Worm (Caenorhabditis elegans) whole organism, mixed stage, embryonic: ENCODE results near the gene F35C8.8.
A peak's percentile ranks its signal among the peaks of the same experiment; 100 is the strongest.

Experiments used
- M03D4.4 ChIP-seq: sonication (generic microtip); optimal IDR thresholded peaks from 2 replicates; lab custom pipeline; 2017; ENCODE audit warnings: mild to moderate bottlenecking, missing genetic modification characterization, missing compliant biosample characterization
- bed-3 ChIP-seq: fragments of 200-800 bp; sonication (Bioruptor generic); optimal IDR thresholded peaks from 3 replicates; lab custom pipeline; 2018; ENCODE audit warnings: mild to moderate bottlenecking, missing genetic modification characterization, moderate library complexity, missing compliant biosample characterization
- blmp-1 ChIP-seq: fragments of 150-350 bp; optimal IDR thresholded peaks from 2 replicates; lab custom pipeline; 2014; ENCODE audit warnings: missing biosample characterization, missing genetic modification characterization
- ceh-39 ChIP-seq: fragments of 150-350 bp; optimal IDR thresholded peaks from 2 replicates; lab custom pipeline; 2014; ENCODE audit warnings: missing biosample characterization, missing genetic modification characterization
- ceh-43 ChIP-seq: fragments of 200-800 bp; sonication (Bioruptor generic); optimal IDR thresholded peaks from 2 replicates; lab custom pipeline; 2018; ENCODE audit warnings: mild to moderate bottlenecking, missing genetic modification characterization, moderate library complexity, missing compliant biosample characterization
- ceh-83 ChIP-seq: fragments of 200-800 bp; sonication (Bioruptor generic); optimal IDR thresholded peaks from 2 replicates; lab custom pipeline; 2018; ENCODE audit warnings: mild to moderate bottlenecking, missing genetic modification characterization, missing compliant biosample characterization
- ces-1 ChIP-seq: fragments of 150-350 bp; optimal IDR thresholded peaks from 2 replicates; lab custom pipeline; 2014; ENCODE audit warnings: missing biosample characterization, missing genetic modification reagents, missing genetic modification characterization
- cnd-1 ChIP-seq: fragments of 200-800 bp; sonication (Bioruptor generic); optimal IDR thresholded peaks from 2 replicates; lab custom pipeline; 2018; ENCODE audit warnings: mild to moderate bottlenecking, missing genetic modification characterization, missing compliant biosample characterization
- drap-1 ChIP-seq: fragments of 200-800 bp; sonication (Bioruptor generic); optimal IDR thresholded peaks from 3 replicates; lab custom pipeline; 2018; ENCODE audit warnings: mild to moderate bottlenecking, missing genetic modification characterization, missing compliant biosample characterization
- elt-1 ChIP-seq: sonication (generic microtip); optimal IDR thresholded peaks from 2 replicates; lab custom pipeline; 2017; ENCODE audit warnings: missing genetic modification characterization, mild to moderate bottlenecking, missing compliant biosample characterization, antibody characterized with exemption, moderate library complexity, borderline replicate concordance; ENCODE audit not compliant: insufficient read depth
- elt-3 ChIP-seq: fragments of 150-350 bp; optimal IDR thresholded peaks from 2 replicates; lab custom pipeline; 2014; ENCODE audit warnings: missing biosample characterization, missing genetic modification characterization
- flh-1 ChIP-seq: fragments of 200-800 bp; sonication (Bioruptor generic); optimal IDR thresholded peaks from 2 replicates; lab custom pipeline; 2018; ENCODE audit warnings: mild to moderate bottlenecking, missing genetic modification characterization, moderate library complexity, missing compliant biosample characterization
- ham-2 ChIP-seq: fragments of 200-800 bp; sonication (Bioruptor generic); optimal IDR thresholded peaks from 2 replicates; lab custom pipeline; 2018; ENCODE audit warnings: mild to moderate bottlenecking, missing genetic modification characterization, missing compliant biosample characterization
- hlh-1 ChIP-seq: fragments of 150-350 bp; optimal IDR thresholded peaks from 2 replicates; lab custom pipeline; 2014; ENCODE audit warnings: missing biosample characterization, missing genetic modification reagents, missing genetic modification characterization
- lin-13 ChIP-seq: fragments of 150-350 bp; optimal IDR thresholded peaks from 2 replicates; lab custom pipeline; 2014; ENCODE audit warnings: missing biosample characterization, missing genetic modification characterization
- lin-32 ChIP-seq: fragments of 200-800 bp; sonication (Bioruptor generic); optimal IDR thresholded peaks from 2 replicates; lab custom pipeline; 2018; ENCODE audit warnings: mild to moderate bottlenecking, missing genetic modification characterization, missing compliant biosample characterization
- lsy-2 ChIP-seq: fragments of 150-350 bp; optimal IDR thresholded peaks from 2 replicates; lab custom pipeline; 2014; ENCODE audit warnings: missing biosample characterization, missing genetic modification characterization
- mab-5 ChIP-seq: fragments of 150-350 bp; optimal IDR thresholded peaks from 2 replicates; lab custom pipeline; 2014; ENCODE audit warnings: missing biosample characterization, missing genetic modification characterization
- mep-1 ChIP-seq: fragments of 150-350 bp; optimal IDR thresholded peaks from 2 replicates; lab custom pipeline; 2017; ENCODE audit warnings: missing biosample characterization, missing genetic modification reagents, missing genetic modification characterization, inconsistent platforms
- mls-2 ChIP-seq: sonication (generic microtip); optimal IDR thresholded peaks from 2 replicates; lab custom pipeline; 2016; ENCODE audit warnings: mild to moderate bottlenecking, missing genetic modification characterization, moderate library complexity, missing compliant biosample characterization
- nhr-12 ChIP-seq: fragments of 150-350 bp; optimal IDR thresholded peaks from 2 replicates; lab custom pipeline; 2014; ENCODE audit warnings: missing biosample characterization, missing genetic modification characterization
- nhr-2 ChIP-seq: fragments of 150-350 bp; optimal IDR thresholded peaks from 2 replicates; lab custom pipeline; 2014; ENCODE audit warnings: missing biosample characterization, missing genetic modification characterization
- nhr-237 ChIP-seq: fragments of 150-350 bp; optimal IDR thresholded peaks from 2 replicates; lab custom pipeline; 2014; ENCODE audit warnings: missing biosample characterization, missing genetic modification characterization
- nhr-28 ChIP-seq: fragments of 150-350 bp; optimal IDR thresholded peaks from 2 replicates; lab custom pipeline; 2014; ENCODE audit warnings: missing biosample characterization, missing genetic modification characterization
- nhr-76 ChIP-seq: sonication (generic microtip); optimal IDR thresholded peaks from 2 replicates; lab custom pipeline; 2017; ENCODE audit warnings: missing biosample characterization, missing genetic modification characterization
- pha-4 ChIP-seq: fragments of 150-350 bp; optimal IDR thresholded peaks from 2 replicates; lab custom pipeline; 2018; ENCODE audit warnings: missing biosample characterization, missing genetic modification reagents, missing genetic modification characterization
- sem-2 ChIP-seq: fragments of 200-800 bp; sonication (Bioruptor generic); optimal IDR thresholded peaks from 2 replicates; lab custom pipeline; 2018; ENCODE audit warnings: mild to moderate bottlenecking, missing genetic modification characterization, missing compliant biosample characterization
- snpc-4 ChIP-seq: fragments of 150-350 bp; optimal IDR thresholded peaks from 2 replicates; lab custom pipeline; 2014; ENCODE audit warnings: missing biosample characterization, missing genetic modification characterization
- sptf-1 ChIP-seq: sonication (generic microtip); optimal IDR thresholded peaks from 2 replicates; lab custom pipeline; 2017; ENCODE audit warnings: mild to moderate bottlenecking, missing genetic modification characterization, moderate library complexity, missing compliant biosample characterization
- tbx-8 ChIP-seq: fragments of 200-800 bp; sonication (Bioruptor generic); optimal IDR thresholded peaks from 2 replicates; lab custom pipeline; 2018; ENCODE audit warnings: mild to moderate bottlenecking, missing genetic modification characterization, moderate library complexity, missing compliant biosample characterization
- unc-120 ChIP-seq: sonication (generic microtip); optimal IDR thresholded peaks from 2 replicates; lab custom pipeline; 2017; ENCODE audit warnings: missing genetic modification characterization, missing compliant biosample characterization; ENCODE audit not compliant: poor library complexity, severe bottlenecking
- unc-39 ChIP-seq: fragments of 150-350 bp; optimal IDR thresholded peaks from 2 replicates; lab custom pipeline; 2014; ENCODE audit warnings: missing biosample characterization, missing genetic modification characterization
- unc-62 ChIP-seq: fragments of 150-350 bp; optimal IDR thresholded peaks from 2 replicates; lab custom pipeline; 2014; ENCODE audit warnings: missing biosample characterization, missing genetic modification reagents, missing genetic modification characterization
- zip-8 ChIP-seq: fragments of 150-350 bp; optimal IDR thresholded peaks from 2 replicates; lab custom pipeline; 2014; ENCODE audit warnings: missing biosample characterization, missing genetic modification characterization
- ztf-11 ChIP-seq: fragments of 150-350 bp; optimal IDR thresholded peaks from 2 replicates; lab custom pipeline; 2014; ENCODE audit warnings: missing biosample characterization, missing genetic modification characterization

F35C8.8 gene

DNA sequence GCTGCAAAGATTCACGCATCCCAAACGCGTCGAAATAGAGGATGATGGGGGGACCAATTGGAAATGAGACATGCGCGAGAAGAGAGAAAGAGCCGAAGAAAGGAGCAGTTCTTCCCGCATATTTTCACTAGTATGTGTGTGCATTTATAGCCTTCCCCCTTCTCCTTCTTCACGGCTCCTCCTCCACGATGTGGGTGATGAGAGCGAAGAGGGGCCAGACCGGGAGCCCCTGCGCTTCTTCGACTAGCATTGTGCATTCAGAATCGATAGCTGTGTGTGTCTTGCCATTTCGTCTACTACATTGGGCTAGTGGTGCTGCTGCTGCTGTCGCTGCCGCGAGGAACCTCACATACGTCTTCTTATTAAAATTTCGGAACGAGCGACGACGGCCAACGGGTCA lies 4.2 kb downstream of the F35C8.8 start, which contains the start of gene jkk-1:
Gene jkk-1 (plus strand): TSS at position 249 of the 400 bp plus-strand sequence.
- peak; percentile 65 for TF ChIP-seq mls-2 (tag; lab: Kevin White, UChicago)
- TF ChIP-seq ceh-43, result no peak
- TF ChIP-seq tbx-8 (GFP tag; lab: Kevin White, UChicago), result no peak
- peak; percentile 29 for TF ChIP-seq ces-1 (GFP tag; lab: Kevin White, UChicago)
- no peak for TF ChIP-seq mep-1
- TF ChIP-seq drap-1 (GFP tag; lab: Kevin White, UChicago), result peak; percentile 33
- no peak for TF ChIP-seq nhr-76
- TF ChIP-seq mab-5, result no peak
- TF ChIP-seq lin-32, result no peak
- peak; percentile 36 for TF ChIP-seq sptf-1 (tag; lab: Kevin White, UChicago)
- no peak for TF ChIP-seq cnd-1 (tag; lab: Kevin White, UChicago)
- no peak for TF ChIP-seq unc-62 (GFP tag; lab: Kevin White, UChicago)
- no peak for TF ChIP-seq pha-4 (tag; lab: Kevin White, UChicago)

DNA sequence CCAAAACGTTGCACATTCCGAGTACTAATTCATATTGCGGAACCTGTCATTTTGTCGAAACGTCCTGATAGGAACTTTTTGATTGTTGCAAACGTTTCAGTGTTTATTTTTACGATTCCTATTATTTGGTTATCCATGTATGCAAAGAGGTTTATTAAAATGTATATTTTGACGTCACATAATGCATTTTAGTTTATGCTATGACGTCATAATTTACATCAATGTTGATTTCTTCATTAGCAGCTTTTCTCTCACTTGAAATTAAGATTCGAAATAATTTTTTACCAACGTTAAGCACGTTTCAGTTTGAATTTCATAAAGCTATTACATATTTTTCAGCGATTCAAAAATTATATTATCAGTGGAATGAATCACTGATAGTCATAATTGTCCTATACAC lies 5.8 kb downstream of the F35C8.8 start:
- TF ChIP-seq zip-8 (tag; lab: Kevin White, UChicago) (peak; percentile 98), pha-4 (tag; lab: Kevin White, UChicago) (no peak)

DNA sequence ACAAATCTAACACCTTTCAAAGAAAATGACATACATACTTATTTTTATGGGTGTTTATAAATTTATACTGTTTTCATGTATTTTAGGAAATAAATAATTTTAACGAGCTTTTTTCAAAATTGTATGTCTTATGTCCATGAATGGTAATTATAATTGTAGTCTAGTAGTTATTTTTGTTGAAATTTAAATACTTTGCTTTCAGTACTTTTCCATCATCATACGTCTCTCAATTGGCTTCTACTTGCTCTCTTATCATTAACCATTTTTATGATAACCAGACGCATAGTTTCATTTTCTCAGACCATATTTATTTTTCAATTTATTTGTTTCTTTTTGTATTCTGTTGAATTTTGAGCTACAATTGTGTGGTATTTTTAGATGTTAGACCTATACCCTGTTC lies 7.0 kb downstream of the F35C8.8 start, which contains the start of gene F35C8.5:
Gene F35C8.5 (plus strand): TSS at position 377 of the 400 bp plus-strand sequence.
- TF ChIP-seq ces-1 (GFP tag; lab: Kevin White, UChicago) (no peak), nhr-2 (no peak)

DNA sequence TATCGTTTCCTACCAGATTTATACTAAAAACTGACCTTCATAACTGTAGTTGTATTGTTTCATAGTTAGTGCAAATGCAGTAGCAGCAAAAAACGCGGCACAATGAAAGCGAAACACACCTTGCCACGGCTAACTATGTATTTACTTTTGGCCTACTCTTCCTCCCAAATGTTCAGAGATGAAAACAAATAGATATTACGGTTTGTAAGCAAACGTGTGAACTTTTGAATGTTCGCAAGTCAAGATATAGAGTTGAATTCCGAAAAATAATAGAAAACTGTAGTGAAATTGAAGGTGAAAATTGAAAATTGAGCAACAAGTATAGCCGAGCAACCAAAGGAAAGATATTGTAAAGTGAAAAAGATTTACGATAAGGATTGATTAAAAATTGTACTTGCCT lies 8.2 kb downstream of the F35C8.8 start, which contains the start of gene chtl-1:
Gene chtl-1 (minus strand): TSS at position 101 of the 400 bp plus-strand sequence.
- TF ChIP-seq pha-4 (tag; lab: Kevin White, UChicago), result no peak
- no peak for TF ChIP-seq elt-1
- TF ChIP-seq mep-1, result no peak
- TF ChIP-seq unc-62 (GFP tag; lab: Kevin White, UChicago), result no peak
- TF ChIP-seq ztf-11 (tag; lab: Kevin White, UChicago), result no peak
- no peak for TF ChIP-seq blmp-1 (tag; lab: Kevin White, UChicago)
- no peak for TF ChIP-seq nhr-28
- no peak for TF ChIP-seq zip-8 (tag; lab: Kevin White, UChicago)
- TF ChIP-seq cnd-1 (tag; lab: Kevin White, UChicago), result no peak
- no peak for TF ChIP-seq ceh-39
- TF ChIP-seq lin-13, result no peak
- TF ChIP-seq nhr-12, result no peak
- no peak for TF ChIP-seq M03D4.4 (tag; lab: Kevin White, UChicago)

DNA sequence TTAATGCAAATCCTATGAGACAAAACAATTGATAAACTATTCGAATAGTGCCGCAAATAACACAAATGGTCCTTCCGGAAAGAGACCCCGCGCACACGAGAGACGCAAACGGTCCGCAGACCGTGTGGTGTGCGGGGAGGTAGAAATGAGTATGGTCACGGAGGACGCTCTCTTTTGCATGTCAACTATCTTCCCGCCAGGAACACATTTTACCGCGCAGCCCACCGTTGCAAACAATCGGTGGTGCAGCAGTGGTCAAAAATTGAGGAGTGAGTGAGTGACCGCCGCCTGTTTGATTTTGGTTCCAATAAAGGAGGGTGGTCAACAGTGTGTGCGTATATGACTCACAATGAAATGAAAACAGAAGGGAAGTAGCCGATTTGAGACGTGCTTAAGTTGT lies 11.8 kb downstream of the F35C8.8 start:
- TF ChIP-seq cnd-1 (tag; lab: Kevin White, UChicago) (peak; percentile 38), tbx-8 (GFP tag; lab: Kevin White, UChicago) (no peak), blmp-1 (tag; lab: Kevin White, UChicago) (no peak), ceh-83 (GFP tag; lab: Kevin White, UChicago) (no peak), ceh-39 (no peak), bed-3 (GFP tag; lab: Kevin White, UChicago) (no peak), ztf-11 (tag; lab: Kevin White, UChicago) (peak; percentile 17), nhr-76 (no peak), sem-2 (GFP tag; lab: Kevin White, UChicago) (no peak), ceh-43 (no peak), lsy-2 (no peak), unc-120 (no peak), nhr-12 (no peak), mab-5 (no peak), nhr-237 (tag; lab: Kevin White, UChicago) (no peak), ces-1 (GFP tag; lab: Kevin White, UChicago) (no peak), nhr-28 (no peak), flh-1 (GFP tag; lab: Kevin White, UChicago) (no peak), lin-32 (no peak), unc-39 (tag; lab: Kevin White, UChicago) (no peak), nhr-2 (peak; percentile 30), drap-1 (GFP tag; lab: Kevin White, UChicago) (no peak), elt-1 (no peak), ham-2 (GFP tag; lab: Kevin White, UChicago) (peak; percentile 42), sptf-1 (tag; lab: Kevin White, UChicago) (peak; percentile 11), lin-13 (no peak), unc-62 (GFP tag; lab: Kevin White, UChicago) (no peak), hlh-1 (tag; lab: Kevin White, UChicago) (no peak), mls-2 (tag; lab: Kevin White, UChicago) (no peak), pha-4 (tag; lab: Kevin White, UChicago) (peak; percentile 54), zip-8 (tag; lab: Kevin White, UChicago) (no peak), snpc-4 (tag; lab: Kevin White, UChicago) (no peak), mep-1 (no peak), M03D4.4 (tag; lab: Kevin White, UChicago) (no peak), elt-3 (no peak)
